Worm (Caenorhabditis elegans): Measurements from ENCODE around the gene eif-2Bepsilon.

DNA sequence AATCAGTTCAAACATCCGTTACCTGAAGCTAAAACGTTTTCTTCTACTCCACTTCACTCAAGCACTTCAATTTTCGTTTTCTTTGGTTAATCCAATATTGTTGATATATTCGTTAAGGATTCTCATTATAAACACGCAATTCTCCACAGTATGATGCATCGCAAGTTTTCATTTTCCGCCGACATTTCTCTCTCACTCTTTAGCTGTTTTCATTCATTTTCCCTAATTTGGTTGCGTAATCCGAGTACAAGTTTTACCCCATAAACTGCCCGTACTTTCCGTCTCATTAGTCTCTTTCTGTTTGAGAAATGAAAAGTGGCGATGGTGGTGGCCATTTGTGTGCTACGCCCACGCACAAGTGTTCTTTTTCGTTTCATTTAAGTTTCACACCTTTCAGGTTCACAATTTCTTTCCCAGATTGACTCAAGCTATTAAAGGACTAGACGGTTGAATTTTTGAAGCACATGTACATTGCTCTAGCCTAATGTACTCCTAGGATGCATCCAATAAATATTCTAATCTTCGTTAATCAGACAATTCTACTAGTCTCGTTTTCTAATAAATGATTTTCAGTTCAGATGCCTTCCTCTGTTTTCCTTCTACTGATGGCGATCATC is 29.8 kb downstream of the eif-2Bepsilon start, which contains the start of gene C34C6.3:
- TF ChIP-seq mab-5 (tag; optimal IDR thresholded peaks at IDR 0.05) (no peak), hlh-1 (tag; optimal IDR thresholded peaks at IDR 0.05) (no peak), elt-1 (tag; optimal IDR thresholded peaks at IDR 0.05; ENCODE audit: borderline replicate concordance, insufficient read depth) (no peak), pha-4 (tag; optimal IDR thresholded peaks at IDR 0.05) (no peak), mep-1 (tag; optimal IDR thresholded peaks at IDR 0.05) (no peak), ces-1 (GFP tag; optimal IDR thresholded peaks at IDR 0.05) (no peak), tbx-8 (GFP tag; optimal IDR thresholded peaks at IDR 0.05) (no peak), nhr-237 (tag; optimal IDR thresholded peaks at IDR 0.05) (no peak), lin-13 (tag; optimal IDR thresholded peaks at IDR 0.05) (no peak)

Measured in whole organism, mixed stage, embryonic.